Fruit fly (Drosophila melanogaster): ENCODE measurements around the gene CG13029.

dm6 chr3L:16870723-16871137 is 10.3 kb downstream of the CG13029 start:
- TF ChIP-seq psq (optimal IDR thresholded peaks at IDR 0.05) (no peak), insv (optimal IDR thresholded peaks at IDR 0.05) (no peak), Myc (optimal IDR thresholded peaks at IDR 0.05) (no peak)
